Worm (Caenorhabditis elegans) whole organism, early embryonic: ENCODE results near the gene ZC262.4.

Source experiments
- B0310.2 ChIP-seq: sonication (generic microtip); optimal IDR thresholded peaks from 2 replicates; lab custom pipeline; 2016; ENCODE audit warnings: mild to moderate bottlenecking, missing genetic modification characterization, missing compliant biosample characterization
- F13C5.2 ChIP-seq: sonication (generic microtip); optimal IDR thresholded peaks from 2 replicates; lab custom pipeline; 2017; ENCODE audit warnings: mild to moderate bottlenecking, missing genetic modification characterization, inconsistent platforms, missing compliant biosample characterization
- aly-1 ChIP-seq: sonication (generic microtip); optimal IDR thresholded peaks from 2 replicates; lab custom pipeline; 2016; ENCODE audit warnings: missing genetic modification characterization, missing compliant biosample characterization
- ama-1 ChIP-seq: fragments of 150-350 bp; optimal IDR thresholded peaks from 2 replicates; lab custom pipeline; 2014
- ceh-13 ChIP-seq: fragments of 200-800 bp; sonication (Bioruptor generic); optimal IDR thresholded peaks from 2 replicates; lab custom pipeline; 2018; ENCODE audit warnings: mild to moderate bottlenecking, missing genetic modification characterization, missing compliant biosample characterization
- ceh-36 ChIP-seq: sonication (generic microtip); optimal IDR thresholded peaks from 2 replicates; lab custom pipeline; 2016; ENCODE audit warnings: missing genetic modification characterization, inconsistent platforms, missing compliant biosample characterization
- ets-7 ChIP-seq: sonication (generic microtip); optimal IDR thresholded peaks from 2 replicates; lab custom pipeline; 2016; ENCODE audit warnings: missing genotype, missing genetic modification characterization, missing compliant biosample characterization
- flt-1 ChIP-seq: fragments of 200-800 bp; sonication (Bioruptor generic); IDR thresholded peaks from 2 replicates; pipeline ENCODE4 v1.3.6; 2022; ENCODE audit warnings: missing genetic modification characterization, missing compliant biosample characterization
- hmbx-1 ChIP-seq: sonication (generic microtip); optimal IDR thresholded peaks from 2 replicates; lab custom pipeline; 2016; ENCODE audit warnings: mild to moderate bottlenecking, missing genetic modification characterization, missing compliant biosample characterization
- hmg-4 ChIP-seq: fragments of 200-800 bp; sonication (Bioruptor generic); optimal IDR thresholded peaks from 2 replicates; lab custom pipeline; 2018; ENCODE audit warnings: mild to moderate bottlenecking, missing genetic modification characterization, missing compliant biosample characterization
- hnd-1 ChIP-seq: sonication (generic microtip); optimal IDR thresholded peaks from 2 replicates; lab custom pipeline; 2016; ENCODE audit warnings: missing genetic modification characterization, missing compliant biosample characterization
- pes-1 ChIP-seq: fragments of 200-800 bp; sonication (Bioruptor generic); IDR thresholded peaks from 2 replicates; pipeline ENCODE4 v1.3.6; 2022; ENCODE audit warnings: missing genetic modification reagents, missing genetic modification characterization, missing compliant biosample characterization
- scrt-1 ChIP-seq: fragments of 200-800 bp; sonication (Bioruptor generic); IDR thresholded peaks from 2 replicates; pipeline ENCODE4 v1.3.6; 2022; ENCODE audit warnings: missing genetic modification characterization, missing compliant biosample characterization
- sea-1 ChIP-seq: fragments of 200-800 bp; sonication (Bioruptor generic); conservative IDR thresholded peaks from 2 replicates; pipeline ENCODE4 v1.3.6; 2022; ENCODE audit warnings: missing genetic modification characterization, missing compliant biosample characterization
- tbx-11 ChIP-seq: fragments of 200-800 bp; sonication (Bioruptor generic); IDR thresholded peaks from 2 replicates; pipeline ENCODE4 v1.3.6; 2022; ENCODE audit warnings: missing genetic modification characterization, missing compliant biosample characterization
- tbx-37 ChIP-seq: fragments of 200-800 bp; sonication (Bioruptor generic); conservative IDR thresholded peaks from 2 replicates; pipeline ENCODE4 v1.3.6; 2022; ENCODE audit warnings: missing genetic modification reagents, missing genetic modification characterization, missing compliant biosample characterization
- tra-4 ChIP-seq: sonication (generic microtip); optimal IDR thresholded peaks from 2 replicates; lab custom pipeline; 2017; ENCODE audit warnings: missing genetic modification characterization, missing compliant biosample characterization

Gene ZC262.4

ce11 chrIII:8298216-8298920 is 36.0 kb downstream of the ZC262.4 start:
- peak; percentile 95 for TF ChIP-seq ets-7
- TF ChIP-seq F13C5.2 (tag; lab: Kevin White, UChicago), result no peak
- TF ChIP-seq tra-4, result no peak
- TF ChIP-seq hmbx-1 (tag; lab: Kevin White, UChicago), result no peak
- peak; percentile 38; the same call in 1 of the 2 replicates for TF ChIP-seq pes-1 (GFP tag; lab: Robert Waterston, UW)
- peak; percentile 30 for TF ChIP-seq hmg-4
- TF ChIP-seq B0310.2, result no peak
- no peak for TF ChIP-seq tbx-11 (GFP tag; lab: Robert Waterston, UW)
- TF ChIP-seq flt-1, result no peak
- no peak for TF ChIP-seq tbx-37
- TF ChIP-seq ceh-36, result no peak
- no peak for TF ChIP-seq scrt-1 (GFP tag; lab: Robert Waterston, UW)
- no peak for TF ChIP-seq ama-1
- TF ChIP-seq ceh-13 (GFP tag; lab: Kevin White, UChicago), result no peak
- TF ChIP-seq aly-1 (tag; lab: Kevin White, UChicago), result no peak
- no peak for TF ChIP-seq sea-1 (GFP tag; lab: Robert Waterston, UW)

DNA sequence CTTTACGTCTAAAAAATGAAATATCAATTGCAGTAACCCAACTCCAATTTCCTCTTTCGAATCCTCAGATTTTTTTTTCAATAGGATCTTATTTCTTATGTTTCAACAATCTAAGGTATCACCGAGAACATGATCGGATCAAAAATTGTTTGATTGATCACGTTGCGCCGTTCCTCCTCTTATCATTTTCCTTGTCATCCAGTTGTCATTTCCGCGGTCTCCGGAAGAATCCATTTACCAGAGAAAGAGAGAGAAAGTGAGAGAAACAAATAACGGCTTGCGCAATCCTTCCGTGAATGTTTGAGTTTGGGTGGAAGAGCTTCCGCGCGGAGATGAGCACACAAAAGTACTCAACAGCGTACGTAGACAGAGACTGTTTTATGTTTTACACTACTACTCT is 41.1 kb downstream of the ZC262.4 start:
- no peak for TF ChIP-seq hnd-1 (tag; lab: Kevin White, UChicago)
- no peak for TF ChIP-seq hmg-4
- TF ChIP-seq ets-7, result no peak
- TF ChIP-seq aly-1 (tag; lab: Kevin White, UChicago), result no peak
- TF ChIP-seq tra-4, result no peak

ce11 chrIII:8291268-8292032 is 42.9 kb downstream of the ZC262.4 start:
- TF ChIP-seq flt-1, result no peak
- no peak for TF ChIP-seq F13C5.2 (tag; lab: Kevin White, UChicago)
- TF ChIP-seq scrt-1 (GFP tag; lab: Robert Waterston, UW), result no peak
- no peak for TF ChIP-seq hnd-1 (tag; lab: Kevin White, UChicago)
- TF ChIP-seq tra-4, result no peak
- no peak for TF ChIP-seq B0310.2
- no peak for TF ChIP-seq ceh-13 (GFP tag; lab: Kevin White, UChicago)

DNA sequence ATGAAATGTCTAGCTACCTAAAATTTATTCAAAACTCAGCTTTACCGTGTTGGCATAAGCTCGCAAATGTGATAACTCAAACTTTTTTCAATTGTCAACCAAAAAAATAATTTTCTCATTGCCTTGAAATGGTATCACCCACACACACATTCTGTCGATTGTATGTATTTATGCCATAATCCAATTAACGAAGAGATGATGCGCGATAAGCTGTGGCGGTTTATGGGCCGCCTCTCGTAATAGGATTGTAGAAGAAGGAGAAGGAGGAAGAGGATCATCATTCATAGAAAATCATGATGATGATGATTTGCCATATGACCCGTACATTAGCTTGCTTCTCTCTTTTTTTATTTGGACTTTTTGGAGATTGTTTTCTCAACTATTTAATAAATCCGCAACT is 45.2 kb downstream of the ZC262.4 start:
- no peak for TF ChIP-seq aly-1 (tag; lab: Kevin White, UChicago)
- TF ChIP-seq tbx-11 (GFP tag; lab: Robert Waterston, UW), result no peak
- no peak for TF ChIP-seq ama-1

ce11 chrIII:8287519-8287918 is 46.8 kb downstream of the ZC262.4 start:
- no peak for TF ChIP-seq F13C5.2 (tag; lab: Kevin White, UChicago)
- TF ChIP-seq hmg-4, result peak; percentile 38

DNA sequence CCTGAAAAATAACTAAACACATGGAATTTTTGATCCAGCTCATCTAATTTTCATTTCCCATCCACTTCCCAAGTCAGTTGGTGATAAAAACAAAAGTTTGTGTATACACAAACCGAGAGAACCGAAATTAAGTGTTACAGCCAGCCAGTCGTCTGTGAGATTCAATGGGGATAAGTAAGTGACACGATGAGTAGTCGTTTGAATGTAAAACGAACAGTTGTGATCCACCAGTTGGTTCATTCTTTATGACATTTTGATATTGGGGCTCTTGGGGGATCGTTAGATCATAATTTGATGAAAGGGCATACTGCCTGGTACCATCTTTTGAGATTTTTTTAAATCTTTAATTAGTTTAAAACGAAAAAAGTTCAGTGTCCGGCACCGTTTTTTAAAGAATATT is 47.5 kb downstream of the ZC262.4 start:
- TF ChIP-seq F13C5.2 (tag; lab: Kevin White, UChicago) (no peak), tra-4 (no peak), flt-1 (no peak), aly-1 (tag; lab: Kevin White, UChicago) (no peak), ets-7 (no peak), tbx-37 (no peak)

DNA sequence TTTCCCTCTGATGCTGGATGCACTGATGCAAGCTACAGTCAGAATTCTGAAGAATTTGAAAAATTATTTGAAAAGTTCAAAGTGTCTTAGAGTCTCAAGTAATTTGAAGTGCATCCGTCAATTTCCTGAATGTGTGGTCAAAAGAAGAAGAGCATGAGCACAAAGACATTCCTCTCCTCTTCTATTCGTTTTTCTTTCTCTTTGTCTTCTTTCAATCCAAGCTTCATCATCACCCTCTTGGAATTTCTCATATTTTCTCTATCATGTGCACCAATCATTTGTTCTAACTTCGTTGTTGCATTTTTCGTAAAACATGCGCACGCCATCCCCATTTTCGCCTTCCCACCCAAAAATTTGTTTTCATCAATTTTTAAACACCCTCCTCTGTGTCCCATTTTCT is 48.3 kb downstream of the ZC262.4 start:
- TF ChIP-seq ceh-36 (no peak), ama-1 (no peak), F13C5.2 (tag; lab: Kevin White, UChicago) (no peak), hnd-1 (tag; lab: Kevin White, UChicago) (no peak), tra-4 (no peak), hmbx-1 (tag; lab: Kevin White, UChicago) (no peak), aly-1 (tag; lab: Kevin White, UChicago) (no peak), pes-1 (GFP tag; lab: Robert Waterston, UW) (no peak), ceh-13 (GFP tag; lab: Kevin White, UChicago) (no peak), B0310.2 (no peak), tbx-37 (no peak), sea-1 (GFP tag; lab: Robert Waterston, UW) (no peak), scrt-1 (GFP tag; lab: Robert Waterston, UW) (no peak), hmg-4 (no peak), flt-1 (no peak), ets-7 (no peak), tbx-11 (GFP tag; lab: Robert Waterston, UW) (no peak)

ce11 chrIII:8283525-8283924 is 50.8 kb downstream of the ZC262.4 start:
- TF ChIP-seq hmg-4 (no peak), ets-7 (no peak), ceh-36 (no peak), scrt-1 (GFP tag; lab: Robert Waterston, UW) (no peak), pes-1 (GFP tag; lab: Robert Waterston, UW) (no peak), ama-1 (no peak), tbx-11 (GFP tag; lab: Robert Waterston, UW) (no peak)
